Worm (Caenorhabditis elegans) whole organism, early embryonic: ENCODE results near the gene gcy-32.

Experiments
- B0310.2 ChIP-seq: sonication (generic microtip); optimal IDR thresholded peaks from 2 replicates; lab custom pipeline; 2016; ENCODE audit warnings: mild to moderate bottlenecking, missing genetic modification characterization, missing compliant biosample characterization
- F13C5.2 ChIP-seq: sonication (generic microtip); optimal IDR thresholded peaks from 2 replicates; lab custom pipeline; 2017; ENCODE audit warnings: mild to moderate bottlenecking, missing genetic modification characterization, inconsistent platforms, missing compliant biosample characterization
- aly-1 ChIP-seq: sonication (generic microtip); optimal IDR thresholded peaks from 2 replicates; lab custom pipeline; 2016; ENCODE audit warnings: missing genetic modification characterization, missing compliant biosample characterization
- ama-1 ChIP-seq: fragments of 150-350 bp; optimal IDR thresholded peaks from 2 replicates; lab custom pipeline; 2014
- ceh-13 ChIP-seq: fragments of 200-800 bp; sonication (Bioruptor generic); optimal IDR thresholded peaks from 2 replicates; lab custom pipeline; 2018; ENCODE audit warnings: mild to moderate bottlenecking, missing genetic modification characterization, missing compliant biosample characterization
- ceh-36 ChIP-seq: sonication (generic microtip); optimal IDR thresholded peaks from 2 replicates; lab custom pipeline; 2016; ENCODE audit warnings: missing genetic modification characterization, inconsistent platforms, missing compliant biosample characterization
- ets-7 ChIP-seq: sonication (generic microtip); optimal IDR thresholded peaks from 2 replicates; lab custom pipeline; 2016; ENCODE audit warnings: missing genotype, missing genetic modification characterization, missing compliant biosample characterization
- flt-1 ChIP-seq: fragments of 200-800 bp; sonication (Bioruptor generic); IDR thresholded peaks from 2 replicates; pipeline ENCODE4 v1.3.6; 2022; ENCODE audit warnings: missing genetic modification characterization, missing compliant biosample characterization
- hmbx-1 ChIP-seq: sonication (generic microtip); optimal IDR thresholded peaks from 2 replicates; lab custom pipeline; 2016; ENCODE audit warnings: mild to moderate bottlenecking, missing genetic modification characterization, missing compliant biosample characterization
- hmg-4 ChIP-seq: fragments of 200-800 bp; sonication (Bioruptor generic); optimal IDR thresholded peaks from 2 replicates; lab custom pipeline; 2018; ENCODE audit warnings: mild to moderate bottlenecking, missing genetic modification characterization, missing compliant biosample characterization
- hnd-1 ChIP-seq: sonication (generic microtip); optimal IDR thresholded peaks from 2 replicates; lab custom pipeline; 2016; ENCODE audit warnings: missing genetic modification characterization, missing compliant biosample characterization
- pes-1 ChIP-seq: fragments of 200-800 bp; sonication (Bioruptor generic); IDR thresholded peaks from 2 replicates; pipeline ENCODE4 v1.3.6; 2022; ENCODE audit warnings: missing genetic modification reagents, missing genetic modification characterization, missing compliant biosample characterization
- scrt-1 ChIP-seq: fragments of 200-800 bp; sonication (Bioruptor generic); IDR thresholded peaks from 2 replicates; pipeline ENCODE4 v1.3.6; 2022; ENCODE audit warnings: missing genetic modification characterization, missing compliant biosample characterization
- sea-1 ChIP-seq: fragments of 200-800 bp; sonication (Bioruptor generic); conservative IDR thresholded peaks from 2 replicates; pipeline ENCODE4 v1.3.6; 2022; ENCODE audit warnings: missing genetic modification characterization, missing compliant biosample characterization
- tbx-11 ChIP-seq: fragments of 200-800 bp; sonication (Bioruptor generic); IDR thresholded peaks from 2 replicates; pipeline ENCODE4 v1.3.6; 2022; ENCODE audit warnings: missing genetic modification characterization, missing compliant biosample characterization
- tbx-37 ChIP-seq: fragments of 200-800 bp; sonication (Bioruptor generic); conservative IDR thresholded peaks from 2 replicates; pipeline ENCODE4 v1.3.6; 2022; ENCODE audit warnings: missing genetic modification reagents, missing genetic modification characterization, missing compliant biosample characterization
- tra-4 ChIP-seq: sonication (generic microtip); optimal IDR thresholded peaks from 2 replicates; lab custom pipeline; 2017; ENCODE audit warnings: missing genetic modification characterization, missing compliant biosample characterization

Gene gcy-32

ce11 chrV:13892457-13893375 is 22.6 kb downstream of the gcy-32 start, which contains the start of gene sptl-3:
sptl-3 (plus strand) TSS chrV:13893325.
- TF ChIP-seq hmbx-1: no peak
- TF ChIP-seq sea-1 (GFP tag; lab: Robert Waterston, UW): no peak
- no peak for TF ChIP-seq ama-1
- TF ChIP-seq ceh-36 (tag; lab: Kevin White, UChicago): no peak
- TF ChIP-seq aly-1: no peak
- no peak for TF ChIP-seq F13C5.2
- TF ChIP-seq hmg-4 (GFP tag; lab: Kevin White, UChicago): no peak
- no peak for TF ChIP-seq tbx-11 (GFP tag; lab: Robert Waterston, UW)
- TF ChIP-seq B0310.2 (tag; lab: Kevin White, UChicago): no peak
- TF ChIP-seq ceh-13: no peak
- TF ChIP-seq tbx-37: no peak
- TF ChIP-seq hnd-1 (tag; lab: Kevin White, UChicago): no peak
- TF ChIP-seq pes-1: no peak
- no peak for TF ChIP-seq ets-7 (tag; lab: Kevin White, UChicago)
- no peak for TF ChIP-seq scrt-1
- TF ChIP-seq tra-4 (tag; lab: Kevin White, UChicago): no peak
- no peak for TF ChIP-seq flt-1

ce11 chrV:13891489-13891888 is 23.8 kb downstream of the gcy-32 start:
- TF ChIP-seq hmg-4 (GFP tag; lab: Kevin White, UChicago) (no peak), sea-1 (GFP tag; lab: Robert Waterston, UW) (no peak), pes-1 (no peak), flt-1 (no peak), hmbx-1 (no peak), ceh-13 (no peak), tra-4 (tag; lab: Kevin White, UChicago) (no peak), ceh-36 (tag; lab: Kevin White, UChicago) (no peak), ama-1 (no peak), B0310.2 (tag; lab: Kevin White, UChicago) (no peak), tbx-37 (no peak)

DNA sequence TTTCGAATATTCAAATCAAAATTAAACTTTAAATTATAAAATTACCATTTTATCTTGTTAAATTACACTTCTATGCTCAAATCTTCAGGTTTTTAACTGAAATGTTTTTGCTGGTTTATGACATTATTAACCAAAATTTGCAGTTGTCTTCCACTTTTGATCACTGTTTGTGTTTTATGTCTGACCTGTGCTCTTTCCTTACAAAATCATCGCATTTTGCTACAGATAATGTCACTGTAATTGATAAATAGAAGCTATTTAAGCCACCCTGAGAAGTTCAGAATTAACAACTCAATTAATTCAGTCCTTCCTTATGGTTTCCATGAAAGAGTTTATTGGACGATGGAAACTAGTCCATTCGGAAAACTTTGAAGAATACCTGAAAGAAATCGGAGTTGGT is 24.8 kb downstream of the gcy-32 start, which contains the start of gene lbp-8:
Gene lbp-8, plus strand, starts transcription at position 301 of the 400 bp plus-strand sequence.
- TF ChIP-seq hnd-1 (tag; lab: Kevin White, UChicago): no peak
- TF ChIP-seq pes-1: no peak
- no peak for TF ChIP-seq ama-1
- TF ChIP-seq tbx-37: no peak
- TF ChIP-seq scrt-1: no peak
- TF ChIP-seq F13C5.2: no peak
- no peak for TF ChIP-seq tra-4 (tag; lab: Kevin White, UChicago)
- no peak for TF ChIP-seq ets-7 (tag; lab: Kevin White, UChicago)
- no peak for TF ChIP-seq tbx-11 (GFP tag; lab: Robert Waterston, UW)
- no peak for TF ChIP-seq B0310.2 (tag; lab: Kevin White, UChicago)
- no peak for TF ChIP-seq ceh-13
- no peak for TF ChIP-seq aly-1
- no peak for TF ChIP-seq hmg-4 (GFP tag; lab: Kevin White, UChicago)

- TF ChIP-seq scrt-1 (no peak), tbx-37 (no peak), sea-1 (GFP tag; lab: Robert Waterston, UW) (no peak), ama-1 (no peak), F13C5.2 (no peak), tbx-11 (GFP tag; lab: Robert Waterston, UW) (no peak), pes-1 (no peak), ceh-36 (tag; lab: Kevin White, UChicago) (no peak), hnd-1 (tag; lab: Kevin White, UChicago) (no peak), ets-7 (tag; lab: Kevin White, UChicago) (no peak), flt-1 (no peak)
Measured at ce11 chrV:13889516-13889915, 25.8 kb downstream of the gcy-32 start, which contains the start of gene spp-12. spp-12 (plus strand) TSS chrV:13889816.

DNA sequence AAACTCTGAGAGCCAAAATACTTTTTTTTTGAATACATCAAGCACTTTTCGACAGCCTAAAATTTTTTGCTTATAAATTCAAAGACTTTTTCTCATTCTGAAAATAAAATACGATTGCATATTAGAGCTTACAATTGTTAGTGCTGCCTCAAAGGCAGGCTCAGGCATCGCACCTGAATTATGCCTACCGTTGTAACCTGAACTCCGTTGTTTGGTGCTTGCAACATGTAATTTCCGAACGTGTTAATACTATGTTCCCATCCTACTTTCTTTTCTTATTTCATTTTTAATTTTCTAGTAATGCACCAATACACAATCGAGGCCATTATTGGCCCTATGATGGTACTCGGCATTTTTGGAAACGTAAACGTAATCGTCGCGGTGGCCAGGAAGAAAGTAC is 27.9 kb downstream of the gcy-32 start, which contains the start of gene srsx-19:
Gene srsx-19, plus strand, starts transcription at position 301 of the 400 bp plus-strand sequence.
- no peak for TF ChIP-seq tbx-11 (GFP tag; lab: Robert Waterston, UW)
- TF ChIP-seq ceh-13: no peak
- no peak for TF ChIP-seq ama-1
- TF ChIP-seq hmbx-1: no peak
- TF ChIP-seq hmg-4 (GFP tag; lab: Kevin White, UChicago): no peak
- no peak for TF ChIP-seq aly-1
- TF ChIP-seq ceh-36 (tag; lab: Kevin White, UChicago): no peak
- TF ChIP-seq tra-4 (tag; lab: Kevin White, UChicago): no peak
- TF ChIP-seq flt-1: no peak

ce11 chrV:13880607-13881006 is 34.7 kb downstream of the gcy-32 start, which contains the start of gene T22G5.3:
T22G5.3 (plus strand) TSS chrV:13880907.
- no peak for TF ChIP-seq flt-1
- TF ChIP-seq hmg-4 (GFP tag; lab: Kevin White, UChicago): no peak
- TF ChIP-seq pes-1: no peak
- TF ChIP-seq ama-1: no peak
- TF ChIP-seq ets-7 (tag; lab: Kevin White, UChicago): no peak
- TF ChIP-seq tbx-11 (GFP tag; lab: Robert Waterston, UW): no peak
- TF ChIP-seq ceh-36 (tag; lab: Kevin White, UChicago): no peak
- no peak for TF ChIP-seq aly-1
- TF ChIP-seq hmbx-1: no peak
- no peak for TF ChIP-seq F13C5.2
- TF ChIP-seq B0310.2 (tag; lab: Kevin White, UChicago): no peak
- no peak for TF ChIP-seq scrt-1
- no peak for TF ChIP-seq tra-4 (tag; lab: Kevin White, UChicago)
- TF ChIP-seq hnd-1 (tag; lab: Kevin White, UChicago): no peak
- TF ChIP-seq ceh-13: no peak

- TF ChIP-seq tbx-11 (GFP tag; lab: Robert Waterston, UW) (no peak), ceh-36 (tag; lab: Kevin White, UChicago) (no peak), hmbx-1 (no peak), aly-1 (no peak), tbx-37 (no peak), ceh-13 (no peak), hmg-4 (GFP tag; lab: Kevin White, UChicago) (no peak), ets-7 (tag; lab: Kevin White, UChicago) (no peak), scrt-1 (no peak), B0310.2 (tag; lab: Kevin White, UChicago) (no peak), F13C5.2 (no peak), ama-1 (no peak)
Measured at ce11 chrV:13880163-13880562, 35.1 kb downstream of the gcy-32 start.
